Fruit fly (Drosophila melanogaster) whole organism, prepupa: Measurements from ENCODE around the gene Notum.

Experiments
- Blimp-1 ChIP-seq: fragments of 200-800 bp; sonication (Bioruptor generic); optimal IDR thresholded peaks from 3 replicates; lab custom pipeline; 2017; ENCODE audit warnings: missing biosample characterization, missing genetic modification characterization, mild to moderate bottlenecking, moderate library complexity, missing genetic modification reagents
- CG8319 ChIP-seq: fragments of 200-800 bp; sonication (Bioruptor generic); optimal IDR thresholded peaks from 3 replicates; lab custom pipeline; 2016; ENCODE audit warnings: missing biosample characterization, missing genetic modification characterization
- CG9139 ChIP-seq: fragments of 200-800 bp; sonication (Bioruptor generic); optimal IDR thresholded peaks from 3 replicates; lab custom pipeline; 2017; ENCODE audit warnings: missing biosample characterization, mild to moderate bottlenecking, missing genetic modification characterization
- Eip75B ChIP-seq: fragments of 200-800 bp; sonication (Bioruptor generic); optimal IDR thresholded peaks from 3 replicates; lab custom pipeline; 2016; ENCODE audit warnings: missing biosample characterization, missing genetic modification characterization
- Eip78C ChIP-seq: fragments of 200-800 bp; sonication (Bioruptor generic); peaks from one replicate; lab custom pipeline; 2016; ENCODE audit warnings: missing biosample characterization, missing genetic modification characterization
- Met ChIP-seq: fragments of 200-800 bp; sonication (Bioruptor generic); optimal IDR thresholded peaks from 3 replicates; lab custom pipeline; 2016; ENCODE audit warnings: missing biosample characterization, missing genetic modification characterization
- Sox102F ChIP-seq: fragments of 200-800 bp; sonication (Bioruptor generic); optimal IDR thresholded peaks from 2 replicates; lab custom pipeline; 2016; ENCODE audit warnings: missing biosample characterization, mild to moderate bottlenecking, missing genetic modification characterization

DNA sequence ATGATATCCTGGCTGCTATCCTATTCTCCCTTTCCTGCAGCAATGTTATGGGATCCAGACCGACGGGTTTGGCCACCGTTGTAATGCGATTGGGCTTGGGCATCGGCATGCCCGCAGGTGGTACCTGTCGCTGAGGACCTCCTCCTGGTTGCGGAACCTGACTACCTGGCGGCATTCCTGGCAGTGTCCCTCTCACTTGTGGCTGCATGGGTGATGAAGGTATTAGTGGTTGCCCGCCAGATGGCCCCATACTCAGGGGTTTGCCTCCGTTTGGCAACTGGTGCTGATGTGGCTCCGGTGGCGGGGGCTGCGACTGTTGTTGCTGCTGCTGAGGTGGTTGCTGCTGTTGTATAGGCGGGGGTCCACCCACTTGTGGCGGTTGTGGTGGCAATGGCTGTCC is 49.1 kb upstream of the Notum start:
- TF ChIP-seq CG8319 (GFP tag; lab: Kevin White, UChicago) (no peak), CG9139 (no peak), Blimp-1 (GFP tag; lab: Kevin White, UChicago) (no peak), Eip75B (no peak), Sox102F (GFP tag; lab: Kevin White, UChicago) (no peak), Met (GFP tag; lab: Kevin White, UChicago) (no peak), Eip78C (GFP tag; lab: Kevin White, UChicago) (no peak)
